Worm (Caenorhabditis elegans): ENCODE measurements around the gene ZC13.1.

ce11 chrX:851421-851820 is 25.6 kb upstream of the ZC13.1 start, which contains the start of gene igcm-1:
- no peak for TF ChIP-seq dao-5 (tag; optimal IDR thresholded peaks at IDR 0.05)
- TF ChIP-seq him-1 (tag; optimal IDR thresholded peaks at IDR 0.05) = no peak

Data from whole organism, L4/young adult.